Fruit fly (Drosophila melanogaster) whole organism, embryonic: ENCODE results near the gene Nazo.

Experiments used
- Ada2b ChIP-seq: fragments of 200-800 bp; sonication (Bioruptor generic); IDR thresholded peaks from 2 replicates; pipeline ENCODE4 v1.3.6; 2022; ENCODE audit warnings: missing biosample characterization, missing genetic modification characterization
- CG10147 ChIP-seq: fragments of 200-800 bp; sonication (Bioruptor generic); optimal IDR thresholded peaks from 2 replicates; lab custom pipeline; 2019; ENCODE audit warnings: missing biosample characterization, mild to moderate bottlenecking, missing genetic modification characterization, moderate library complexity
- CG10209 ChIP-seq: fragments of 200-800 bp; sonication (Bioruptor generic); optimal IDR thresholded peaks from 3 replicates; lab custom pipeline; 2017; ENCODE audit warnings: missing biosample characterization, mild to moderate bottlenecking, missing genetic modification characterization, missing genetic modification reagents
- CG10274 ChIP-seq: fragments of 200-800 bp; sonication (Bioruptor generic); optimal IDR thresholded peaks from 3 replicates; lab custom pipeline; 2017; ENCODE audit warnings: missing biosample characterization, mild to moderate bottlenecking, missing genetic modification characterization
- CG10366 ChIP-seq: fragments of 200-800 bp; sonication (Bioruptor generic); IDR thresholded peaks from 2 replicates; pipeline ENCODE4 v1.3.6; 2022; ENCODE audit warnings: missing biosample characterization, missing genetic modification characterization
- CG10959 ChIP-seq: fragments of 200-800 bp; sonication (Bioruptor generic); IDR thresholded peaks from 2 replicates; pipeline ENCODE4 v1.3.6; 2022; ENCODE audit warnings: missing biosample characterization, missing genetic modification characterization
- CG12104 ChIP-seq: fragments of 200-800 bp; sonication (Bioruptor generic); optimal IDR thresholded peaks from 3 replicates; lab custom pipeline; 2016; ENCODE audit warnings: missing biosample characterization, missing genetic modification characterization
- CG12236 ChIP-seq: fragments of 200-800 bp; sonication (Bioruptor generic); optimal IDR thresholded peaks from 2 replicates; lab custom pipeline; 2016; ENCODE audit warnings: missing biosample characterization, missing genetic modification characterization
- CG13296 ChIP-seq: fragments of 200-800 bp; sonication (Bioruptor generic); optimal IDR thresholded peaks from 3 replicates; lab custom pipeline; 2018; ENCODE audit warnings: missing biosample characterization, mild to moderate bottlenecking, missing genetic modification characterization
- CG15011 ChIP-seq: fragments of 200-800 bp; sonication (Bioruptor generic); optimal IDR thresholded peaks from 3 replicates; lab custom pipeline; 2018; ENCODE audit warnings: missing biosample characterization, mild to moderate bottlenecking, missing genetic modification characterization
- CG15479 ChIP-seq: fragments of 200-800 bp; sonication (Bioruptor generic); optimal IDR thresholded peaks from 3 replicates; lab custom pipeline; 2019; ENCODE audit warnings: missing biosample characterization, mild to moderate bottlenecking, missing genetic modification characterization, moderate library complexity
- CG15514 ChIP-seq: fragments of 200-800 bp; sonication (Bioruptor generic); optimal IDR thresholded peaks from 3 replicates; lab custom pipeline; 2017; ENCODE audit warnings: missing biosample characterization, missing genetic modification characterization, mild to moderate bottlenecking, moderate library complexity, missing genetic modification reagents
- CG1647 ChIP-seq: fragments of 200-800 bp; sonication (Bioruptor generic); optimal IDR thresholded peaks from 3 replicates; lab custom pipeline; 2016; ENCODE audit warnings: missing biosample characterization, missing genetic modification characterization
- CG16815 ChIP-seq: fragments of 200-800 bp; sonication (Bioruptor generic); optimal IDR thresholded peaks from 3 replicates; lab custom pipeline; 2017; ENCODE audit warnings: missing biosample characterization, mild to moderate bottlenecking, missing genetic modification characterization
- CG16863 ChIP-seq: fragments of 200-800 bp; sonication (Bioruptor generic); optimal IDR thresholded peaks from 3 replicates; lab custom pipeline; 2016; ENCODE audit warnings: missing biosample characterization, missing genetic modification characterization
- CG17612 ChIP-seq: fragments of 200-800 bp; sonication (Bioruptor generic); IDR thresholded peaks from 2 replicates; pipeline ENCODE4 v1.3.6; 2022; ENCODE audit warnings: missing biosample characterization, missing genetic modification characterization
- CG1832 ChIP-seq: fragments of 200-800 bp; sonication (Bioruptor generic); optimal IDR thresholded peaks from 2 replicates; lab custom pipeline; 2017; ENCODE audit warnings: missing biosample characterization, mild to moderate bottlenecking, missing genetic modification characterization, inconsistent platforms
- CG2202 ChIP-seq: fragments of 200-800 bp; sonication (Bioruptor generic); optimal IDR thresholded peaks from 2 replicates; lab custom pipeline; 2018; ENCODE audit warnings: missing biosample characterization, mild to moderate bottlenecking, missing genetic modification characterization
- CG32772 ChIP-seq: fragments of 200-800 bp; sonication (Bioruptor generic); IDR thresholded peaks from 2 replicates; pipeline ENCODE4 v1.3.6; 2022; ENCODE audit warnings: missing biosample characterization, missing genetic modification characterization
- CG4854 ChIP-seq: fragments of 200-800 bp; sonication (Bioruptor generic); optimal IDR thresholded peaks from 2 replicates; lab custom pipeline; 2016; ENCODE audit warnings: missing biosample characterization, missing genetic modification characterization, inconsistent platforms
- CG7745 ChIP-seq: fragments of 200-800 bp; sonication (Bioruptor generic); optimal IDR thresholded peaks from 2 replicates; lab custom pipeline; 2018; ENCODE audit warnings: missing biosample characterization, mild to moderate bottlenecking, missing genetic modification characterization, moderate library complexity
- CG8089 ChIP-seq: fragments of 200-800 bp; sonication (Bioruptor generic); optimal IDR thresholded peaks from 3 replicates; lab custom pipeline; 2016; ENCODE audit warnings: missing biosample characterization, missing genetic modification characterization
- Dbx ChIP-seq: fragments of 200-800 bp; sonication (Bioruptor generic); IDR thresholded peaks from 3 replicates; pipeline ENCODE4 v1.3.6; 2022; ENCODE audit warnings: missing biosample characterization, missing genetic modification characterization
- Dfd ChIP-seq, 2 experiments: fragments of >200 bp; optimal IDR thresholded peaks; 2 replicates each; lab custom pipeline; 2017; ENCODE audit warnings: missing biosample characterization in 2 of 2, missing genetic modification characterization in 2 of 2
- E2f2 ChIP-seq: fragments of 200-800 bp; sonication (Bioruptor generic); IDR thresholded peaks from 2 replicates; pipeline ENCODE4 v1.3.6; 2022; ENCODE audit warnings: missing biosample characterization, missing genetic modification characterization
- Hr78 ChIP-seq, 2 experiments: fragments of 200-800 bp in 1 of 2; fragments of >200 bp in 1 of 2; sonication (Bioruptor generic) in 1 of 2; optimal IDR thresholded peaks; 2 replicates each; lab custom pipeline; 2017 to 2019; ENCODE audit warnings: missing biosample characterization in 2 of 2, missing genetic modification characterization in 2 of 2, mild to moderate bottlenecking in 1 of 2, moderate library complexity in 1 of 2
- NC2β ChIP-seq: fragments of 200-800 bp; sonication (Bioruptor generic); optimal IDR thresholded peaks from 2 replicates; lab custom pipeline; 2016; ENCODE audit warnings: missing biosample characterization, missing genetic modification characterization
- Nf-YC ChIP-seq: fragments of 200-800 bp; optimal IDR thresholded peaks from 3 replicates; lab custom pipeline; 2019; ENCODE audit warnings: missing biosample characterization, mild to moderate bottlenecking, missing genetic modification characterization, moderate library complexity
- Scr ChIP-seq: fragments of 200-800 bp; sonication (Bioruptor generic); IDR thresholded peaks from 2 replicates; pipeline ENCODE4 v1.3.6; 2022; ENCODE audit warnings: missing biosample characterization, missing genetic modification characterization; ENCODE audit not compliant: partially characterized antibody
- ase ChIP-seq: fragments of 200-800 bp; sonication (Bioruptor generic); IDR thresholded peaks from 3 replicates; pipeline ENCODE4 v1.3.6; 2022; ENCODE audit warnings: missing biosample characterization, missing genetic modification characterization
- chif ChIP-seq, 2 experiments: fragments of 200-800 bp; sonication (Bioruptor generic); optimal IDR thresholded peaks; 3 replicates each; lab custom pipeline; 2016; ENCODE audit warnings: missing biosample characterization in 2 of 2, missing genetic modification characterization in 2 of 2
- chinmo ChIP-seq: fragments of 200-800 bp; sonication (Bioruptor generic); IDR thresholded peaks from 4 replicates; pipeline ENCODE4 v1.3.6; 2022; ENCODE audit warnings: missing biosample characterization, missing genetic modification characterization; ENCODE audit not compliant: partially characterized antibody
- crp ChIP-seq, 2 experiments: fragments of 200-800 bp; sonication (Bioruptor generic); optimal IDR thresholded peaks; 2 replicates in 1 of 2; 3 replicates in 1 of 2; lab custom pipeline; 2017; ENCODE audit warnings: missing biosample characterization in 2 of 2, missing genetic modification characterization in 2 of 2, mild to moderate bottlenecking in 1 of 2, moderate library complexity in 1 of 2
- ems ChIP-seq: fragments of 200-800 bp; sonication (Bioruptor generic); optimal IDR thresholded peaks from 3 replicates; lab custom pipeline; 2016; ENCODE audit warnings: missing biosample characterization, missing genetic modification characterization
- eve ChIP-seq, 2 experiments: fragments of >200 bp; optimal IDR thresholded peaks; 2 replicates each; lab custom pipeline; 2017; ENCODE audit warnings: missing biosample characterization in 2 of 2, missing genetic modification characterization in 2 of 2
- fd96Cb ChIP-seq: fragments of 200-800 bp; sonication (Bioruptor generic); optimal IDR thresholded peaks from 2 replicates; lab custom pipeline; 2018; ENCODE audit warnings: missing biosample characterization, mild to moderate bottlenecking, missing genetic modification characterization, moderate library complexity
- gce ChIP-seq: fragments of 200-800 bp; sonication (Bioruptor generic); IDR thresholded peaks from 3 replicates; pipeline ENCODE4 v1.3.6; 2022; ENCODE audit warnings: missing biosample characterization, missing genetic modification characterization
- grn ChIP-seq: fragments of 200-800 bp; sonication (Bioruptor generic); optimal IDR thresholded peaks from 3 replicates; lab custom pipeline; 2017; ENCODE audit warnings: missing biosample characterization, missing genetic modification characterization
- her ChIP-seq: fragments of 200-800 bp; sonication (Bioruptor generic); optimal IDR thresholded peaks from 2 replicates; lab custom pipeline; 2016; ENCODE audit warnings: missing biosample characterization, missing genetic modification characterization
- hkb ChIP-seq, 2 experiments: fragments of 200-800 bp in 1 of 2; fragments of >200 bp in 1 of 2; sonication (Bioruptor generic) in 1 of 2; IDR thresholded peaks in 1 of 2; optimal IDR thresholded peaks in 1 of 2; 2 replicates each; pipeline versions ENCODE4 v1.3.6 to Lab custom; 2017 to 2022; ENCODE audit warnings: missing biosample characterization in 1 of 2, missing genetic modification characterization in 1 of 2
- inv ChIP-seq: fragments of 200-800 bp; sonication (Bioruptor generic); IDR thresholded peaks from 2 replicates; pipeline ENCODE4 v1.3.6; 2022; ENCODE audit warnings: missing biosample characterization, missing genetic modification characterization; ENCODE audit not compliant: partially characterized antibody
- kni ChIP-seq: fragments of 200-800 bp; sonication (Bioruptor generic); optimal IDR thresholded peaks from 3 replicates; lab custom pipeline; 2017; ENCODE audit warnings: mild to moderate bottlenecking, missing biosample characterization, missing genetic modification reagents, missing genetic modification characterization
- mirr ChIP-seq: fragments of 200-800 bp; sonication (Bioruptor generic); optimal IDR thresholded peaks from 3 replicates; lab custom pipeline; 2018; ENCODE audit warnings: missing biosample characterization, mild to moderate bottlenecking, missing genetic modification characterization
- p53 ChIP-seq: fragments of 200-800 bp; sonication (Bioruptor generic); optimal IDR thresholded peaks from 2 replicates; lab custom pipeline; 2016; ENCODE audit warnings: missing biosample characterization, missing genetic modification characterization
- sc ChIP-seq, 3 experiments: fragments of >200 bp in 2 of 3; fragments of 200-800 bp in 1 of 3; sonication (Bioruptor generic) in 1 of 3; optimal IDR thresholded peaks; 2 replicates in 2 of 3; 3 replicates in 1 of 3; lab custom pipeline; 2017; ENCODE audit warnings: mild to moderate bottlenecking in 1 of 3, missing biosample characterization in 1 of 3, missing genetic modification characterization in 1 of 3, missing genetic modification reagents in 1 of 3
- slbo ChIP-seq: fragments of 200-800 bp; sonication (Bioruptor generic); IDR thresholded peaks from 2 replicates; pipeline ENCODE4 v1.3.6; 2022; ENCODE audit warnings: missing biosample characterization, missing genetic modification characterization
- twi ChIP-seq: fragments of 200-800 bp; optimal IDR thresholded peaks from 2 replicates; lab custom pipeline; 2019; ENCODE audit warnings: missing biosample characterization, mild to moderate bottlenecking, missing genetic modification characterization, moderate library complexity
- tx ChIP-seq: fragments of 200-800 bp; sonication (Bioruptor generic); optimal IDR thresholded peaks from 2 replicates; lab custom pipeline; 2016; ENCODE audit warnings: missing biosample characterization, missing genetic modification characterization
- z ChIP-seq: fragments of 200-800 bp; sonication (Bioruptor generic); IDR thresholded peaks from 3 replicates; pipeline ENCODE4 v1.3.6; 2022; ENCODE audit warnings: missing biosample characterization, missing genetic modification characterization
- zf30C ChIP-seq: fragments of 200-800 bp; sonication (Bioruptor generic); optimal IDR thresholded peaks from 3 replicates; lab custom pipeline; 2018; ENCODE audit warnings: missing biosample characterization, mild to moderate bottlenecking, missing genetic modification characterization

Gene Nazo

DNA sequence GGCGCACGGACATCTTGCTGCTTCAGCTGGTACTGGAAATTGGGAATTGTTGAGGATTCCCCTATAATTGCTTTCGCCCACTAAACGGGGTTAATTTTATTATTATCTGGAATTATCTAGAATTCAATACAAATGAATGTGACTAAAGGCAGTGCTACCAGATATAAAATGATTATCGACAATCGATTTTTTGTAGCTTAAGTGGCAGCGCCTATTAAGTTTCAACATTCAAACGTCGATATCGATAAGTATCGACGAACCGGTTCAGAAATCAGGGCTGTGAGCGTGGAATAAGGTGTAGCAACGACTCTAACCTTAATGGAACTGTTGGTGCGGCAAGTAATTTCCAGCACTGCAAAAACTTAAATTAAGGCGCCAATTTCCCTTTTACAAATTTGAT lies 17.4 kb downstream of the Nazo start, which contains the start of gene Sgt1 (continued):
- TF ChIP-seq CG12104 (no peak), CG10209 (GFP tag; lab: Kevin White, UChicago) (no peak), CG16863 (GFP tag; lab: Kevin White, UChicago) (peak; percentile 48), grn (GFP tag; lab: Kevin White, UChicago) (no peak), chinmo (GFP tag; lab: Robert Waterston, UW) (no peak), ems (GFP tag; lab: Kevin White, UChicago) (peak; percentile 24), E2f2 (GFP tag; lab: Robert Waterston, UW) (peak; percentile 100), CG8089 (no peak), ase (GFP tag; lab: Robert Waterston, UW) (no peak), CG17612 (GFP tag; lab: Robert Waterston, UW) (no peak), zf30C (GFP tag; lab: Kevin White, UChicago) (no peak), Dfd (GFP tag; optimal IDR thresholded peaks at IDR 0.05; lab: Kevin White, UChicago) (no peak), slbo (GFP tag; lab: Robert Waterston, UW) (peak; percentile 71), Scr (GFP tag; lab: Robert Waterston, UW) (peak; percentile 75), CG10147 (GFP tag; lab: Kevin White, UChicago) (peak; percentile 7), mirr (no peak), chif (GFP tag; optimal IDR thresholded peaks at IDR 0.05; lab: Kevin White, UChicago) (peak; percentile 4 to 15), CG15514 (GFP tag; lab: Kevin White, UChicago) (peak; percentile 99), gce (GFP tag; lab: Robert Waterston, UW) (no peak), CG10366 (GFP tag; lab: Robert Waterston, UW) (no peak), CG16815 (no peak), CG13296 (GFP tag; lab: Kevin White, UChicago) (no peak), CG1647 (GFP tag; lab: Kevin White, UChicago) (no peak), CG15011 (GFP tag; lab: Kevin White, UChicago) (no peak), inv (GFP tag; lab: Robert Waterston, UW) (peak; percentile 67), CG10274 (GFP tag; lab: Kevin White, UChicago) (no peak), CG15479 (GFP tag; lab: Kevin White, UChicago) (no peak), Ada2b (GFP tag; lab: Robert Waterston, UW) (no peak), CG32772 (GFP tag; lab: Robert Waterston, UW) (no peak), CG2202 (tag; lab: Kevin White, UChicago) (no peak), Nf-YC (tag; lab: Kevin White, UChicago) (peak; percentile 35), CG7745 (peak; percentile 29), Hr78 (GFP tag; optimal IDR thresholded peaks at IDR 0.05; lab: Kevin White, UChicago) (no peak), fd96Cb (tag; lab: Kevin White, UChicago) (no peak), tx (GFP tag; lab: Kevin White, UChicago) (peak; percentile 31), CG1832 (GFP tag; lab: Kevin White, UChicago) (no peak), Dbx (GFP tag; lab: Robert Waterston, UW) (0 out of 3 replicates have a peak, but pooled peaks have one; percentile 29), twi (no peak), crp (GFP tag; optimal IDR thresholded peaks at IDR 0.05; lab: Kevin White, UChicago) (peak in 1 of 2 experiments; percentile 30), eve (GFP tag; optimal IDR thresholded peaks at IDR 0.05; lab: Kevin White, UChicago) (no peak), kni (GFP tag; lab: Kevin White, UChicago) (no peak), her (peak; percentile 62), CG4854 (peak; percentile 6), sc (optimal IDR thresholded peaks at IDR 0.05; lab: Kevin White, UChicago) (no peak), sc (GFP tag; optimal IDR thresholded peaks at IDR 0.05; lab: Kevin White, UChicago) (no peak), z (GFP tag; lab: Robert Waterston, UW) (no peak), CG12236 (GFP tag; lab: Kevin White, UChicago) (no peak), NC2β (peak; percentile 30), hkb (optimal IDR thresholded peaks at IDR 0.05; lab: Kevin White, UChicago) (no peak), hkb (GFP tag; IDR thresholded peaks at IDR 0.05; lab: Robert Waterston, UW) (no peak), CG10959 (no peak), p53 (GFP tag; lab: Kevin White, UChicago) (peak; percentile 22)
